Fruit fly (Drosophila melanogaster): ENCODE results near the gene wgn.

wgn gene

dm6 chrX:18645720-18646213 is 11.1 kb upstream of the wgn start (continued):
- no peak for TF ChIP-seq pros (GFP tag; optimal IDR thresholded peaks at IDR 0.05)
- no peak for TF ChIP-seq CG14965 (GFP tag; optimal IDR thresholded peaks at IDR 0.05; ENCODE audit: borderline replicate concordance)
- TF ChIP-seq Med (GFP tag), result peak; percentile 77
- no peak for TF ChIP-seq CG7271 (tag; optimal IDR thresholded peaks at IDR 0.05)
- TF ChIP-seq yki (optimal IDR thresholded peaks at IDR 0.05), result no peak
- TF ChIP-seq cato (GFP tag; optimal IDR thresholded peaks at IDR 0.05; ENCODE audit: borderline replicate concordance), result peak; percentile 20
- TF ChIP-seq CG13775 (GFP tag; optimal IDR thresholded peaks at IDR 0.05), result peak; percentile 67
- TF ChIP-seq Gsc (GFP tag; IDR thresholded peaks at IDR 0.05), result no peak
- TF ChIP-seq CG11504 (tag; optimal IDR thresholded peaks at IDR 0.05), result peak; percentile 73
- TF ChIP-seq CG9797 (GFP tag; optimal IDR thresholded peaks at IDR 0.05), result no peak
- TF ChIP-seq chinmo (GFP tag; IDR thresholded peaks at IDR 0.05; ENCODE audit: partially characterized antibody), result no peak
- TF ChIP-seq Nf-YB (GFP tag; optimal IDR thresholded peaks at IDR 0.05), result peak; percentile 8
- peak; percentile 16 for TF ChIP-seq CG8290 (GFP tag; optimal IDR thresholded peaks at IDR 0.05)
- peak in 1 of 2 experiments; percentile 87 for TF ChIP-seq CG8290 (tag; optimal IDR thresholded peaks at IDR 0.05)
- peak; percentile 83 for TF ChIP-seq CG6813 (GFP tag; optimal IDR thresholded peaks at IDR 0.05)
- TF ChIP-seq CG17328 (GFP tag; IDR thresholded peaks at IDR 0.05), result peak; percentile 34; the same call in 1 of the 2 replicates
- peak; percentile 47; the same call in 1 of the 3 replicates for TF ChIP-seq H15 (GFP tag; IDR thresholded peaks at IDR 0.05)
- no peak for TF ChIP-seq toy (GFP tag; IDR thresholded peaks at IDR 0.05)
- no peak for TF ChIP-seq Dfd (GFP tag; optimal IDR thresholded peaks at IDR 0.05)
- TF ChIP-seq z (GFP tag; IDR thresholded peaks at IDR 0.05), result no peak
- TF ChIP-seq CG10274 (GFP tag; optimal IDR thresholded peaks at IDR 0.05), result peak; percentile 5
- TF ChIP-seq pho (GFP tag; optimal IDR thresholded peaks at IDR 0.05), result peak; percentile 39
- peak; percentile 35 for TF ChIP-seq CG6254 (GFP tag; optimal IDR thresholded peaks at IDR 0.05)
- TF ChIP-seq Elba2 (GFP tag; optimal IDR thresholded peaks at IDR 0.05), result no peak
- peak; percentile 47 for TF ChIP-seq CG9817 (tag; optimal IDR thresholded peaks at IDR 0.05)
- TF ChIP-seq lmd (GFP tag; IDR thresholded peaks at IDR 0.05), result peak; percentile 66
- TF ChIP-seq Usf (GFP tag; optimal IDR thresholded peaks at IDR 0.05), result no peak
- TF ChIP-seq Side (GFP tag; optimal IDR thresholded peaks at IDR 0.05), result no peak
- peak; percentile 30 for TF ChIP-seq CG12942 (GFP tag; optimal IDR thresholded peaks at IDR 0.05)
- peak; percentile 66 for TF ChIP-seq CG15269 (tag; optimal IDR thresholded peaks at IDR 0.05)
- TF ChIP-seq wor (GFP tag; IDR thresholded peaks at IDR 0.05), result peak; percentile 55
- peak; percentile 69 for TF ChIP-seq CG2678 (tag; optimal IDR thresholded peaks at IDR 0.05)
- TF ChIP-seq CG9932 (GFP tag; IDR thresholded peaks at IDR 0.05), result peak; percentile 38
- peak; percentile 72 for TF ChIP-seq schlank (tag; optimal IDR thresholded peaks at IDR 0.05)
- TF ChIP-seq danr (GFP tag; IDR thresholded peaks at IDR 0.05), result no peak; the same call in 1 of the 2 replicates
- peak; percentile 39 for TF ChIP-seq CG5245 (GFP tag; optimal IDR thresholded peaks at IDR 0.05)
- TF ChIP-seq HLHmδ (GFP tag; optimal IDR thresholded peaks at IDR 0.05), result peak; percentile 54
- TF ChIP-seq dpn (GFP tag; optimal IDR thresholded peaks at IDR 0.05), result peak; percentile 25 to 52
- peak; percentile 19 for TF ChIP-seq Vsx1 (GFP tag; optimal IDR thresholded peaks at IDR 0.05)
- peak; percentile 34; the same call in 1 of the 2 replicates for TF ChIP-seq CG4404 (GFP tag; IDR thresholded peaks at IDR 0.05)
- peak; percentile 19 for TF ChIP-seq wek (GFP tag; optimal IDR thresholded peaks at IDR 0.05)
- peak; percentile 33 for TF ChIP-seq CG4854 (GFP tag; optimal IDR thresholded peaks at IDR 0.05)
- TF ChIP-seq ftz-f1 (GFP tag; optimal IDR thresholded peaks at IDR 0.05), result no peak
- 0 out of 2 replicates have a peak, but pooled peaks have one; percentile 25 for TF ChIP-seq Rx (GFP tag; IDR thresholded peaks at IDR 0.05)
- peak; percentile 51 for TF ChIP-seq HLH54F (GFP tag; optimal IDR thresholded peaks at IDR 0.05)
- peak; percentile 67 for TF ChIP-seq bcd (GFP tag; optimal IDR thresholded peaks at IDR 0.05)
- TF ChIP-seq mam (GFP tag; optimal IDR thresholded peaks at IDR 0.05), result peak; percentile 49
- TF ChIP-seq CG2120 (GFP tag; optimal IDR thresholded peaks at IDR 0.05), result peak; percentile 68
- TF ChIP-seq Asciz (GFP tag; optimal IDR thresholded peaks at IDR 0.05), result peak; percentile 61
- peak; percentile 51 for TF ChIP-seq Atf3 (GFP tag; optimal IDR thresholded peaks at IDR 0.05)
- peak; percentile 10 for TF ChIP-seq Dip3 (GFP tag; optimal IDR thresholded peaks at IDR 0.05)
